Worm (Caenorhabditis elegans): ENCODE results near the gene C24A3.4.

ce11 chrX:8986452-8986851 lies 5.8 kb upstream of the C24A3.4 start:
- TF ChIP-seq lin-13 (tag; optimal IDR thresholded peaks at IDR 0.05) (no peak), nhr-12 (tag; optimal IDR thresholded peaks at IDR 0.05) (no peak), tbx-8 (GFP tag; optimal IDR thresholded peaks at IDR 0.05) (no peak), hlh-1 (tag; optimal IDR thresholded peaks at IDR 0.05) (peak; percentile 28), nhr-76 (tag; optimal IDR thresholded peaks at IDR 0.05) (no peak), elt-1 (tag; optimal IDR thresholded peaks at IDR 0.05; ENCODE audit: borderline replicate concordance, insufficient read depth) (no peak), nhr-237 (tag; optimal IDR thresholded peaks at IDR 0.05) (no peak)
